Fruit fly (Drosophila melanogaster) whole organism, embryonic: Measurements from ENCODE around the gene CG18473.

ENCODE experiments used
- Bgb ChIP-seq: fragments of 200-800 bp; sonication (Bioruptor generic); IDR thresholded peaks from 2 replicates; pipeline ENCODE4 v1.3.6; 2022; ENCODE audit warnings: missing biosample characterization, missing genetic modification characterization; ENCODE audit not compliant: partially characterized antibody
- C15 ChIP-seq: fragments of 200-800 bp; sonication (Bioruptor generic); IDR thresholded peaks from 3 replicates; pipeline ENCODE4 v1.3.6; 2022; ENCODE audit warnings: missing biosample characterization, missing genetic modification characterization
- CG11247 ChIP-seq: fragments of 200-800 bp; sonication (Bioruptor generic); IDR thresholded peaks from 2 replicates; pipeline ENCODE4 v1.3.6; 2022; ENCODE audit warnings: missing biosample characterization, missing genetic modification characterization
- CG15514 ChIP-seq: fragments of 200-800 bp; sonication (Bioruptor generic); optimal IDR thresholded peaks from 3 replicates; lab custom pipeline; 2017; ENCODE audit warnings: missing biosample characterization, missing genetic modification characterization, mild to moderate bottlenecking, moderate library complexity, missing genetic modification reagents
- CG1647 ChIP-seq: fragments of 200-800 bp; sonication (Bioruptor generic); optimal IDR thresholded peaks from 3 replicates; lab custom pipeline; 2016; ENCODE audit warnings: missing biosample characterization, missing genetic modification characterization
- CG16779 ChIP-seq: fragments of 200-800 bp; sonication (Bioruptor generic); IDR thresholded peaks from 2 replicates; pipeline ENCODE4 v1.3.6; 2022; ENCODE audit warnings: missing biosample characterization, missing genetic modification characterization
- CG16815 ChIP-seq: fragments of 200-800 bp; sonication (Bioruptor generic); optimal IDR thresholded peaks from 3 replicates; lab custom pipeline; 2017; ENCODE audit warnings: missing biosample characterization, mild to moderate bottlenecking, missing genetic modification characterization
- CG17359 ChIP-seq: fragments of 200-800 bp; sonication (Bioruptor generic); optimal IDR thresholded peaks from 3 replicates; lab custom pipeline; 2018; ENCODE audit warnings: missing biosample characterization, mild to moderate bottlenecking, missing genetic modification characterization, moderate library complexity
- CG18262 ChIP-seq: fragments of 200-800 bp; optimal IDR thresholded peaks from 3 replicates; lab custom pipeline; 2019; ENCODE audit warnings: missing biosample characterization, mild to moderate bottlenecking, missing genetic modification characterization, moderate library complexity
- CG2875 ChIP-seq: fragments of 200-800 bp; sonication (Bioruptor generic); optimal IDR thresholded peaks from 2 replicates; lab custom pipeline; 2017; ENCODE audit warnings: missing biosample characterization, mild to moderate bottlenecking, missing genetic modification characterization, missing genetic modification reagents
- CG30020 ChIP-seq: fragments of 200-800 bp; optimal IDR thresholded peaks from 2 replicates; lab custom pipeline; 2019; ENCODE audit warnings: missing biosample characterization, mild to moderate bottlenecking, missing genetic modification characterization, moderate library complexity
- CG3065 ChIP-seq: fragments of 200-800 bp; sonication (Bioruptor generic); optimal IDR thresholded peaks from 2 replicates; lab custom pipeline; 2016; ENCODE audit warnings: missing biosample characterization, missing genetic modification characterization
- CG3281 ChIP-seq: fragments of 200-800 bp; sonication (Bioruptor generic); optimal IDR thresholded peaks from 3 replicates; lab custom pipeline; 2017; ENCODE audit warnings: missing biosample characterization, mild to moderate bottlenecking, missing genetic modification characterization
- CG42726 ChIP-seq: fragments of 200-800 bp; sonication (Bioruptor generic); IDR thresholded peaks from 2 replicates; pipeline ENCODE4 v1.3.6; 2022; ENCODE audit warnings: missing biosample characterization, missing genetic modification characterization; ENCODE audit not compliant: partially characterized antibody
- CG5953 ChIP-seq: fragments of 200-800 bp; sonication (Bioruptor generic); IDR thresholded peaks from 2 replicates; pipeline ENCODE4 v1.3.6; 2022; ENCODE audit warnings: missing biosample characterization, missing genetic modification characterization
- CG6765 ChIP-seq: fragments of 200-800 bp; sonication (Bioruptor generic); optimal IDR thresholded peaks from 3 replicates; lab custom pipeline; 2017; ENCODE audit warnings: missing biosample characterization, mild to moderate bottlenecking, missing genetic modification characterization
- CG8089 ChIP-seq: fragments of 200-800 bp; sonication (Bioruptor generic); optimal IDR thresholded peaks from 3 replicates; lab custom pipeline; 2016; ENCODE audit warnings: missing biosample characterization, missing genetic modification characterization
- CG8290 ChIP-seq, 3 experiments: fragments of 200-800 bp; sonication (Bioruptor generic); optimal IDR thresholded peaks; 2 replicates each; lab custom pipeline; 2016 to 2019; ENCODE audit warnings: missing biosample characterization in 3 of 3, missing genetic modification characterization in 3 of 3, mild to moderate bottlenecking in 2 of 3, moderate library complexity in 1 of 3
- Dad ChIP-seq: fragments of 200-800 bp; sonication (Bioruptor generic); optimal IDR thresholded peaks from 3 replicates; lab custom pipeline; 2016; ENCODE audit warnings: missing biosample characterization, missing genetic modification characterization
- Fer2 ChIP-seq: fragments of 200-800 bp; sonication (Bioruptor generic); optimal IDR thresholded peaks from 2 replicates; lab custom pipeline; 2018; ENCODE audit warnings: missing biosample characterization, mild to moderate bottlenecking, missing genetic modification characterization, moderate library complexity
- HmgZ ChIP-seq: fragments of 200-800 bp; sonication (Bioruptor generic); optimal IDR thresholded peaks from 2 replicates; lab custom pipeline; 2018; ENCODE audit warnings: missing biosample characterization, mild to moderate bottlenecking, missing genetic modification characterization
- Hr39 ChIP-seq: fragments of >200 bp; optimal IDR thresholded peaks from 2 replicates; lab custom pipeline; 2017
- NfI ChIP-seq: fragments of 200-800 bp; sonication (Bioruptor generic); optimal IDR thresholded peaks from 3 replicates; lab custom pipeline; 2018; ENCODE audit warnings: missing biosample characterization, mild to moderate bottlenecking, missing genetic modification characterization, moderate library complexity
- Optix ChIP-seq: fragments of 200-800 bp; sonication (Bioruptor generic); IDR thresholded peaks from 3 replicates; pipeline ENCODE4 v1.3.6; 2022; ENCODE audit warnings: missing biosample characterization, missing genetic modification characterization
- Sry-β ChIP-seq: fragments of 200-800 bp; sonication (Bioruptor generic); optimal IDR thresholded peaks from 2 replicates; lab custom pipeline; 2018; ENCODE audit warnings: missing biosample characterization, mild to moderate bottlenecking, missing genetic modification characterization, moderate library complexity
- Trl ChIP-seq, 3 experiments: fragments of >200 bp in 2 of 3; fragments of 200-800 bp in 1 of 3; sonication (Bioruptor generic) in 1 of 3; optimal IDR thresholded peaks; 2 replicates in 1 of 3; 3 replicates in 2 of 3; lab custom pipeline; 2016 to 2017; ENCODE audit warnings: missing biosample characterization in 1 of 3, missing genetic modification characterization in 1 of 3
- ac ChIP-seq: fragments of 200-800 bp; sonication (Bioruptor generic); optimal IDR thresholded peaks from 3 replicates; lab custom pipeline; 2017; ENCODE audit warnings: missing biosample characterization, mild to moderate bottlenecking, missing genetic modification characterization
- al ChIP-seq: fragments of 200-800 bp; sonication (Bioruptor generic); IDR thresholded peaks from 2 replicates; pipeline ENCODE4 v1.3.6; 2022; ENCODE audit warnings: missing biosample characterization, missing genetic modification characterization
- ap ChIP-seq: fragments of 200-800 bp; sonication (Bioruptor generic); IDR thresholded peaks from 2 replicates; pipeline ENCODE4 v1.3.6; 2022; ENCODE audit warnings: missing biosample characterization, missing genetic modification characterization
- chm ChIP-seq: fragments of 200-800 bp; sonication (Bioruptor generic); IDR thresholded peaks from 2 replicates; pipeline ENCODE4 v1.3.6; 2022; ENCODE audit warnings: missing biosample characterization, missing genetic modification characterization
- chn ChIP-seq: fragments of 200-800 bp; sonication (Bioruptor generic); optimal IDR thresholded peaks from 2 replicates; lab custom pipeline; 2016; ENCODE audit warnings: missing biosample characterization, missing genetic modification characterization
- crp ChIP-seq, 2 experiments: fragments of 200-800 bp; sonication (Bioruptor generic); optimal IDR thresholded peaks; 2 replicates in 1 of 2; 3 replicates in 1 of 2; lab custom pipeline; 2017; ENCODE audit warnings: missing biosample characterization in 2 of 2, missing genetic modification characterization in 2 of 2, mild to moderate bottlenecking in 1 of 2, moderate library complexity in 1 of 2
- da ChIP-seq: fragments of 200-800 bp; sonication (Bioruptor generic); optimal IDR thresholded peaks from 2 replicates; lab custom pipeline; 2016; ENCODE audit warnings: missing biosample characterization, missing genetic modification characterization
- dan ChIP-seq: fragments of 200-800 bp; sonication (Bioruptor generic); IDR thresholded peaks from 2 replicates; pipeline ENCODE4 v1.3.6; 2022; ENCODE audit warnings: missing biosample characterization, missing genetic modification characterization
- dpn ChIP-seq, 2 experiments: fragments of 200-800 bp; sonication (Bioruptor generic); optimal IDR thresholded peaks; 3 replicates each; lab custom pipeline; 2016; ENCODE audit warnings: missing biosample characterization in 2 of 2, missing genetic modification characterization in 2 of 2
- her ChIP-seq: fragments of 200-800 bp; sonication (Bioruptor generic); optimal IDR thresholded peaks from 2 replicates; lab custom pipeline; 2016; ENCODE audit warnings: missing biosample characterization, missing genetic modification characterization
- knrl ChIP-seq: fragments of 200-800 bp; sonication (Bioruptor generic); IDR thresholded peaks from 3 replicates; pipeline ENCODE4 v1.3.6; 2022; ENCODE audit warnings: missing biosample characterization, missing genetic modification characterization; ENCODE audit not compliant: partially characterized antibody
- luna ChIP-seq: fragments of 200-800 bp; sonication (Bioruptor generic); optimal IDR thresholded peaks from 2 replicates; lab custom pipeline; 2016; ENCODE audit warnings: missing biosample characterization, missing genetic modification characterization
- mam ChIP-seq: fragments of 200-800 bp; sonication (Bioruptor generic); optimal IDR thresholded peaks from 3 replicates; lab custom pipeline; 2016; ENCODE audit warnings: missing biosample characterization, missing genetic modification characterization
- nerfin-2 ChIP-seq: fragments of 200-800 bp; sonication (Bioruptor generic); IDR thresholded peaks from 2 replicates; pipeline ENCODE4 v1.3.6; 2022; ENCODE audit warnings: missing biosample characterization, missing genetic modification characterization; ENCODE audit not compliant: partially characterized antibody
- onecut ChIP-seq: fragments of 200-800 bp; sonication (Bioruptor generic); IDR thresholded peaks from 2 replicates; pipeline ENCODE4 v1.3.6; 2022; ENCODE audit warnings: missing biosample characterization, missing genetic modification characterization
- p53 ChIP-seq: fragments of 200-800 bp; sonication (Bioruptor generic); optimal IDR thresholded peaks from 2 replicates; lab custom pipeline; 2016; ENCODE audit warnings: missing biosample characterization, missing genetic modification characterization
- ranshi ChIP-seq: fragments of 200-800 bp; sonication (Bioruptor generic); IDR thresholded peaks from 2 replicates; pipeline ENCODE4 v1.3.6; 2022; ENCODE audit warnings: missing biosample characterization, missing genetic modification characterization
- sna ChIP-seq: fragments of 200-800 bp; sonication (Bioruptor generic); IDR thresholded peaks from 2 replicates; pipeline ENCODE4 v1.3.6; 2022; ENCODE audit warnings: missing biosample characterization, missing genetic modification characterization; ENCODE audit not compliant: partially characterized antibody
- sr ChIP-seq: fragments of 200-800 bp; sonication (Bioruptor generic); IDR thresholded peaks from 3 replicates; pipeline ENCODE4 v1.3.6; 2022; ENCODE audit warnings: missing biosample characterization, missing genetic modification characterization
- tin ChIP-seq: fragments of 200-800 bp; sonication (Bioruptor generic); optimal IDR thresholded peaks from 3 replicates; lab custom pipeline; 2016; ENCODE audit warnings: missing biosample characterization, missing genetic modification characterization
- trem ChIP-seq: fragments of 200-800 bp; optimal IDR thresholded peaks from 3 replicates; lab custom pipeline; 2019; ENCODE audit warnings: missing biosample characterization, mild to moderate bottlenecking, missing genetic modification characterization, moderate library complexity
- ttk ChIP-seq: fragments of 200-800 bp; sonication (Bioruptor generic); IDR thresholded peaks from 2 replicates; pipeline ENCODE4 v2.1.2; 2022; ENCODE audit warnings: missing biosample characterization, missing genetic modification characterization
- unpg ChIP-seq: fragments of 200-800 bp; sonication (Bioruptor generic); optimal IDR thresholded peaks from 3 replicates; lab custom pipeline; 2018; ENCODE audit warnings: missing biosample characterization, mild to moderate bottlenecking, missing genetic modification characterization, moderate library complexity
- zfh1 ChIP-seq: fragments of 200-800 bp; sonication (Bioruptor generic); IDR thresholded peaks from 3 replicates; pipeline ENCODE4 v1.3.6; 2022; ENCODE audit warnings: missing biosample characterization, missing genetic modification characterization

CG18473 gene

DNA sequence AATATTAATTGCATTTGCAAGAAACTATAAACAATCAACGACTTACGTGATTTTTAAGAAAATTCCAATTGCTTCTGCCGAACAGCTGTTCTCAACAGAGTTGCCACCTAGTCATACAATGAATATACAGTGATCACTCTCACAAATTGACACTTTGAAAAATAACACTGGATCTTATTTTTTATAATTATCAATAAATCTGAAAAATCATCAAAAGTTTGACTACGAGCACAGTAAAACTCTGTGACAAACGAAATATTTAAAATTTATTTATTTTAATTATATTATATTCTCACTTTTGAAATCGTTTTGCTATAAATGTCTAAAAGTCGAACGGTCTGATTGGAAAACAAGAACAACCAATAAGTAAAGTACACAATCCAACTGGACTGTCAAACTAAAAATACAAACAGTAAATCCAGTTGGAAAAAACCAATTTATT lies 36.9 kb downstream of the CG18473 start, which contains the start of gene CG34117 (continued):
- TF ChIP-seq Sry-β (GFP tag; lab: Kevin White, UChicago) (no peak), nerfin-2 (GFP tag; lab: Robert Waterston, UW) (no peak), trem (tag; lab: Kevin White, UChicago) (peak; percentile 87), Optix (GFP tag; lab: Robert Waterston, UW) (no peak), CG17359 (tag; lab: Kevin White, UChicago) (peak; percentile 86), sna (GFP tag; lab: Robert Waterston, UW) (no peak), Fer2 (tag; lab: Kevin White, UChicago) (peak; percentile 70), CG2875 (GFP tag; lab: Kevin White, UChicago) (peak; percentile 48), ap (GFP tag; lab: Robert Waterston, UW) (peak; percentile 42; the same call in 1 of the 2 replicates), Bgb (GFP tag; lab: Robert Waterston, UW) (no peak), luna (no peak), al (GFP tag; lab: Robert Waterston, UW) (peak; percentile 74), CG11247 (GFP tag; lab: Robert Waterston, UW) (peak; percentile 73), her (GFP tag; lab: Kevin White, UChicago) (peak; percentile 17), tin (GFP tag; lab: Kevin White, UChicago) (peak; percentile 79), HmgZ (tag; lab: Kevin White, UChicago) (peak; percentile 85), zfh1 (peak; percentile 92), CG6765 (peak; percentile 53), unpg (GFP tag; lab: Kevin White, UChicago) (peak; percentile 81), ttk (GFP tag; lab: Robert Waterston, UW) (peak; percentile 67), onecut (GFP tag; lab: Robert Waterston, UW) (peak; percentile 60), ac (GFP tag; lab: Kevin White, UChicago) (no peak), Dad (peak; percentile 34), CG15514 (GFP tag; lab: Kevin White, UChicago) (peak; percentile 67), Trl (optimal IDR thresholded peaks at IDR 0.05; lab: Kevin White, UChicago) (no peak), Trl (GFP tag; optimal IDR thresholded peaks at IDR 0.05; lab: Kevin White, UChicago) (peak; percentile 56), CG3281 (peak; percentile 82), ranshi (GFP tag; lab: Robert Waterston, UW) (peak; percentile 87), sr (GFP tag; lab: Robert Waterston, UW) (0 out of 3 replicates have a peak, but pooled peaks have one; percentile 16), CG16815 (GFP tag; lab: Kevin White, UChicago) (peak; percentile 58), chn (GFP tag; lab: Kevin White, UChicago) (peak; percentile 38), mam (peak; percentile 76), CG8290 (GFP tag; optimal IDR thresholded peaks at IDR 0.05; lab: Kevin White, UChicago) (peak; percentile 54), CG8290 (tag; optimal IDR thresholded peaks at IDR 0.05; lab: Kevin White, UChicago) (peak in 1 of 2 experiments; percentile 79), CG42726 (GFP tag; lab: Robert Waterston, UW) (peak; percentile 34; the same call in 1 of the 2 replicates), NfI (GFP tag; lab: Kevin White, UChicago) (peak; percentile 78), knrl (no peak), dpn (GFP tag; optimal IDR thresholded peaks at IDR 0.05; lab: Kevin White, UChicago) (peak; percentile 58 to 89), CG16779 (GFP tag; lab: Robert Waterston, UW) (peak; percentile 49; the same call in 1 of the 2 replicates), CG5953 (no peak; the same call in 1 of the 2 replicates), Hr39 (lab: Kevin White, UChicago) (no peak), dan (no peak), crp (GFP tag; optimal IDR thresholded peaks at IDR 0.05; lab: Kevin White, UChicago) (peak; percentile 86 to 95), chm (GFP tag; lab: Robert Waterston, UW) (peak; percentile 52; the same call in 1 of the 2 replicates), p53 (GFP tag; lab: Kevin White, UChicago) (no peak), da (no peak), CG30020 (peak; percentile 49), CG8089 (GFP tag; lab: Kevin White, UChicago) (peak; percentile 34), CG3065 (GFP tag; lab: Kevin White, UChicago) (peak; percentile 54), CG1647 (peak; percentile 58), CG18262 (tag; lab: Kevin White, UChicago) (peak; percentile 79), C15 (peak; percentile 56; the same call in 1 of the 3 replicates)
